Worm (Caenorhabditis elegans) whole organism, L3 larva: ENCODE data around the gene C15C8.6.

Experiments used
- aly-2 ChIP-seq: fragments of 150-350 bp; optimal IDR thresholded peaks from 2 replicates; lab custom pipeline; 2014; ENCODE audit warnings: missing biosample characterization, missing genetic modification characterization
- ama-1 ChIP-seq: fragments of 150-350 bp; optimal IDR thresholded peaks from 2 replicates; lab custom pipeline; 2018
- egl-27 ChIP-seq: sonication (generic microtip); optimal IDR thresholded peaks from 4 replicates; lab custom pipeline; 2017; ENCODE audit warnings: missing biosample characterization, missing genetic modification reagents, missing genetic modification characterization
- egl-5 ChIP-seq: fragments of 150-350 bp; optimal IDR thresholded peaks from 2 replicates; lab custom pipeline; 2017; ENCODE audit warnings: missing biosample characterization, missing genetic modification reagents, missing genetic modification characterization, inconsistent platforms
- elt-1 ChIP-seq: fragments of 150-350 bp; optimal IDR thresholded peaks from 2 replicates; lab custom pipeline; 2014; ENCODE audit warnings: missing biosample characterization, missing genetic modification characterization
- elt-2 ChIP-seq: sonication (generic microtip); optimal IDR thresholded peaks from 2 replicates; lab custom pipeline; 2016; ENCODE audit warnings: missing genetic modification reagents, mild to moderate bottlenecking, missing genetic modification characterization, missing compliant biosample characterization
- eor-1 ChIP-seq, 2 experiments: fragments of 150-350 bp; optimal IDR thresholded peaks; 2 replicates each; lab custom pipeline; 2014 to 2018; ENCODE audit warnings: missing biosample characterization in 2 of 2, missing genetic modification characterization in 2 of 2
- fkh-10 ChIP-seq: sonication (generic microtip); optimal IDR thresholded peaks from 2 replicates; lab custom pipeline; 2017; ENCODE audit warnings: missing biosample characterization, missing genetic modification reagents, missing genetic modification characterization
- fos-1 ChIP-seq: fragments of 150-350 bp; optimal IDR thresholded peaks from 2 replicates; lab custom pipeline; 2014; ENCODE audit warnings: missing biosample characterization, missing genetic modification characterization
- jun-1 ChIP-seq: fragments of 150-350 bp; optimal IDR thresholded peaks from 2 replicates; lab custom pipeline; 2014; ENCODE audit warnings: missing biosample characterization, missing genetic modification reagents, missing genetic modification characterization
- lin-15B ChIP-seq: fragments of 150-350 bp; optimal IDR thresholded peaks from 2 replicates; lab custom pipeline; 2014; ENCODE audit warnings: missing biosample characterization, missing genetic modification characterization
- lin-39 ChIP-seq: fragments of 150-350 bp; optimal IDR thresholded peaks from 2 replicates; lab custom pipeline; 2018; ENCODE audit warnings: missing biosample characterization, missing genetic modification reagents, missing genetic modification characterization
- lsy-12 ChIP-seq: sonication (generic microtip); optimal IDR thresholded peaks from 2 replicates; lab custom pipeline; 2016; ENCODE audit warnings: mild to moderate bottlenecking, missing genetic modification characterization, missing compliant biosample characterization
- mdl-1 ChIP-seq: fragments of 150-350 bp; optimal IDR thresholded peaks from 2 replicates; lab custom pipeline; 2014; ENCODE audit warnings: missing biosample characterization, missing genetic modification characterization
- mml-1 ChIP-seq: fragments of 150-350 bp; sonication (generic microtip); optimal IDR thresholded peaks from 3 replicates; lab custom pipeline; 2014; ENCODE audit warnings: missing biosample characterization, missing genetic modification characterization
- nfya-1 ChIP-seq: sonication (generic microtip); optimal IDR thresholded peaks from 2 replicates; lab custom pipeline; 2017; ENCODE audit warnings: missing genetic modification characterization, mild to moderate bottlenecking, missing compliant biosample characterization, antibody characterized with exemption, moderate library complexity; ENCODE audit not compliant: insufficient read depth
- nhr-12 ChIP-seq: fragments of 150-350 bp; optimal IDR thresholded peaks from 2 replicates; lab custom pipeline; 2014; ENCODE audit warnings: missing biosample characterization, missing genetic modification characterization
- nhr-237 ChIP-seq: fragments of 150-350 bp; optimal IDR thresholded peaks from 2 replicates; lab custom pipeline; 2014; ENCODE audit warnings: missing biosample characterization, missing genetic modification characterization
- nhr-25 ChIP-seq: sonication (generic microtip); optimal IDR thresholded peaks from 2 replicates; lab custom pipeline; 2017; ENCODE audit warnings: missing biosample characterization, missing genetic modification characterization
- nhr-28 ChIP-seq: fragments of 150-350 bp; optimal IDR thresholded peaks from 2 replicates; lab custom pipeline; 2014; ENCODE audit warnings: missing biosample characterization, missing genetic modification characterization
- nhr-43 ChIP-seq: sonication (generic microtip); optimal IDR thresholded peaks from 2 replicates; lab custom pipeline; 2016; ENCODE audit warnings: mild to moderate bottlenecking, missing genetic modification characterization, missing compliant biosample characterization; ENCODE audit not compliant: poor library complexity, severe bottlenecking
- nhr-67 ChIP-seq: fragments of 150-350 bp; optimal IDR thresholded peaks from 2 replicates; lab custom pipeline; 2014; ENCODE audit warnings: missing biosample characterization, missing genetic modification characterization
- nhr-77 ChIP-seq: fragments of 150-350 bp; optimal IDR thresholded peaks from 2 replicates; lab custom pipeline; 2014; ENCODE audit warnings: missing biosample characterization, missing genetic modification characterization
- pha-4 ChIP-seq: fragments of 150-350 bp; optimal IDR thresholded peaks from 2 replicates; lab custom pipeline; 2014; ENCODE audit warnings: missing biosample characterization, missing genetic modification reagents, missing genetic modification characterization
- pqm-1 ChIP-seq: fragments of 150-350 bp; optimal IDR thresholded peaks from 2 replicates; lab custom pipeline; 2017; ENCODE audit warnings: missing biosample characterization, missing genetic modification characterization, inconsistent platforms
- sea-2 ChIP-seq: fragments of 150-350 bp; sonication (generic microtip); optimal IDR thresholded peaks from 4 replicates; lab custom pipeline; 2014; ENCODE audit warnings: missing biosample characterization, missing genetic modification reagents, missing genetic modification characterization
- skn-1 ChIP-seq: fragments of 150-350 bp; optimal IDR thresholded peaks from 2 replicates; lab custom pipeline; 2014; ENCODE audit warnings: missing biosample characterization, missing genetic modification characterization
- tbx-2 ChIP-seq: sonication (generic microtip); optimal IDR thresholded peaks from 2 replicates; lab custom pipeline; 2016; ENCODE audit warnings: mild to moderate bottlenecking, missing genetic modification characterization, missing compliant biosample characterization
- unc-39 ChIP-seq: sonication (generic microtip); optimal IDR thresholded peaks from 4 replicates; lab custom pipeline; 2017; ENCODE audit warnings: missing biosample characterization, missing genetic modification characterization
- zag-1 ChIP-seq: fragments of 150-350 bp; optimal IDR thresholded peaks from 2 replicates; lab custom pipeline; 2014; ENCODE audit warnings: missing biosample characterization, missing genetic modification characterization
- ztf-11 ChIP-seq: fragments of 150-350 bp; optimal IDR thresholded peaks from 2 replicates; lab custom pipeline; 2014; ENCODE audit warnings: missing biosample characterization, missing genetic modification characterization

C15C8.6 gene

DNA sequence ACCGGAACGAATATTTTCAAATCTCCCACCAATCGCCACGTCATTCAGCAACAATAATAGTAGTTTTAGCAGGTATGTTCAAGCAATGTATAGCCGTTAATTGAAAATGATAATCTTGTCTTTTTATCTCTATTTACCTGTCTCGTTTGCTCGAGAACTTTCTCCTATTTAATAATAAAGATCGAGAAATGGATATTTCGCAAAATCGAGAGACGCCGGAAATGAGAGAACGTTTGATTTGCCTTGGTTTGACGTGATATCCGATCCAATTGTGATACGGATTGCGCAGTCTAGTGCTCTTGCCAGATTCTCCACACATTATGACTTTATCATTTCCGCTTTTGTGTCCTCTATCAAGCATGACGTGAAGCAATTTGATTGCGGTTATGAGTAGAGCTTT is 22.5 kb upstream of the C15C8.6 start:
- TF ChIP-seq lsy-12: no peak
- TF ChIP-seq mdl-1 (tag; lab: Kevin White, UChicago): no peak
- TF ChIP-seq fos-1: no peak
- no peak for TF ChIP-seq jun-1

DNA sequence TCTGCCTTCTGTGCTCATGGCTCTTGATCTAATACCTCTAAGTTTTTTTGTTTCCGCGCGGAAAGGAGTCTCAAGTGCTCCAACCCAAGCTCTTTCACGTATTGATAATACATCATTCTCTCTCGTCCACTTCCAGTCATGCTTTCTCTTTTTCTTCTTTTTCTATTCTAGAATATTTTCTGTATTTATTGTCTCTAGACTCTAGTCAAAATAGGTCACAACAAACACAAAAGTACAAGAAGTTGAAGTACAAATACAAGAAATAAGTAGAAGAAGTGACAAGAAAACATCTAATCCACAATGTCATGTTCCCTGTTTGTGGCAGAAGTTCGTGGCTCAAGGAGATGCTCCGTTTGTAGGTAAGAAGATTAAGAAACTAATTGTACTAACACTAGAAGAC is 21.9 kb upstream of the C15C8.6 start, which contains the start of gene ZC455.1:
TSS of gene ZC455.1 (plus strand) at position 301 of the 400 bp plus-strand sequence.
- no peak for TF ChIP-seq nhr-43
- no peak for TF ChIP-seq aly-2
- TF ChIP-seq nhr-237 (tag; lab: Kevin White, UChicago): no peak
- no peak for TF ChIP-seq lin-15B (tag; lab: Kevin White, UChicago)
- no peak for TF ChIP-seq eor-1 (tag; optimal IDR thresholded peaks at IDR 0.05; lab: Kevin White, UChicago)

DNA sequence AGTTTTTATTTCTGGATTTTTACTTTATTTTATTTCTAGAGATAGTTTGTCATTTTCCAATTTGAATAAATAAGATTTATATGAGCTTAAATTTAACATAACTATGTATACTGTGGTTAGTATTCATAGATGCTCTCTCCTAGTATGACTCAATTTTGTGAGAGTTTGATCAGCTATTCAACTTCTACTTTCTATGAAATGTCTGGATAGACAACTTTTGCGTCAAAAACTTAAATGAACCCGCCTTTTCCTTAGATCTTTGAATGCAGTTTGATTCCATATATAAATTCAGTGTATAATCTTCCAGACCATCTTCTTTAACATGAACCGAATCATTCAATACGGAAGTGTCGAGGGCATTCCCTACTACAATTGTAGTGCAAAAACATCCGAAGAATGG is 17.6 kb upstream of the C15C8.6 start, which contains the start of gene srt-43:
TSS of gene srt-43 (plus strand) at position 301 of the 400 bp plus-strand sequence.
- no peak for TF ChIP-seq ztf-11
- no peak for TF ChIP-seq nhr-12 (tag; lab: Kevin White, UChicago)
- TF ChIP-seq nhr-25 (tag; lab: Kevin White, UChicago): no peak
- no peak for TF ChIP-seq eor-1 (tag; optimal IDR thresholded peaks at IDR 0.05; lab: Kevin White, UChicago)
- no peak for TF ChIP-seq unc-39 (tag; lab: Kevin White, UChicago)
- no peak for TF ChIP-seq nhr-67
- TF ChIP-seq fos-1: no peak

DNA sequence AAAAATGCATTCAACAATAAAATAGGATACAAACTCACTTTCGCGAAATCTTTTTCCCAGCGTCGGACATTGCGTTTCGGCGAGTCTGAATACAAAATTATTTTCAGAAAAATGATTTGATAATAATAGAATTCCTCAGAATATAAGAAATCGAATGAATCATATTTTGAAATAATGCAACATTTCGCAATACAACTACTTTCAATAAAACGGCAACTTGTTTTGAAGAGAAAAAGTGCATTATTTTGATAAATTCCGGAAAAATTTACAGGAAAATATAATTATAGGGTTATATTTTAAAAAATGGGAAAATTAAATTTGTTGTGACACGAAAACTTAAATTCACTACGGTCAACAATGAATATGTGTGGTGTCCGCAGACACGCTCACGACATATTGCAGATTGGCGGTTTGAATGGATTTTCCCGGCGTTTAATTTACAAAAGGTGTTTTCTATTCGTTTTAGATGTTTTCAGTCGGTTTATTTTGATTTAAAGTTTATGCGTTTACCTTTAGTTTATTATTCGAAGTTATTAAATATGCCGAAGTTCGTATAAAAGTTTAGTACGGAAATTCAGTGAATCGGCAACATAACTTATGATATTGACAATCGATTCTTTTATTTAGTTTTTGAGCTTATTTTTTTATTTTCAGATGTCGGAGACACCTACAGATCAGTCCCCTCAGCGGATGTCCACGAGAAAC is 12.1 kb upstream of the C15C8.6 start, which contains the start of the genes abcf-1 and scc-3:
TSS of gene abcf-1 (minus strand) at position 85 of the 705 bp plus-strand sequence.
TSS of gene scc-3 (plus strand) at position 655 of the 705 bp plus-strand sequence.
- TF ChIP-seq egl-5 (tag; lab: Kevin White, UChicago): no peak
- TF ChIP-seq fkh-10 (GFP tag; lab: Kevin White, UChicago): no peak
- TF ChIP-seq mdl-1 (tag; lab: Kevin White, UChicago): no peak
- no peak for TF ChIP-seq skn-1 (tag; lab: Kevin White, UChicago)
- no peak for TF ChIP-seq tbx-2 (tag; lab: Kevin White, UChicago)
- TF ChIP-seq lin-39: no peak
- TF ChIP-seq pqm-1 (tag; lab: Kevin White, UChicago): peak; percentile 2
- TF ChIP-seq nfya-1 (tag; lab: Kevin White, UChicago): peak; percentile 78
- peak; percentile 80 for TF ChIP-seq pha-4 (tag; lab: Kevin White, UChicago)
- TF ChIP-seq jun-1: no peak
- TF ChIP-seq eor-1 (tag; optimal IDR thresholded peaks at IDR 0.05; lab: Kevin White, UChicago): no peak
- no peak for TF ChIP-seq nhr-12 (tag; lab: Kevin White, UChicago)
- TF ChIP-seq fos-1: no peak
- TF ChIP-seq mml-1 (tag; lab: Kevin White, UChicago): no peak
- no peak for TF ChIP-seq zag-1 (tag; lab: Kevin White, UChicago)
- no peak for TF ChIP-seq nhr-28 (tag; lab: Kevin White, UChicago)
- TF ChIP-seq lin-15B (tag; lab: Kevin White, UChicago): peak; percentile 22

DNA sequence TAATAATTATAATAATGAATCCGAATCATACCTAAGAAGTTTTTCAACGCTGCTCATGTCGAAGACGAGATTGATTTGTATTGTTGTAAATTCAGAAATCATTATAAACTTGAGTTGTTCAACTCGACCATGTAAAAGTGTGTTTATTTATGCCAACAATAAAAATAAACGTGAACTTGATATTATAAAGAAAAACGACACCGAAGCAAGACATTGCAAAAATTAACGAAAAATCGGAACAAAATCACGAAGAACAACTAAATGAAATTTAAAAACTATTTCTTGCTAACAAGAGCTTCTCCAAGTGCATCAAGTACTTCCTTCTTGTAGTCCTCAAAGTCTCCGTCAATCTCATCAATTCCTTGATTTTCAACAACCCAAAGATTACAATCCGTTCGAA is 9.6 kb upstream of the C15C8.6 start, which contains the start of gene F18E2.15:
TSS of gene F18E2.15 (minus strand) at position 101 of the 400 bp plus-strand sequence.
- no peak for TF ChIP-seq elt-1 (tag; lab: Kevin White, UChicago)
- TF ChIP-seq nhr-77 (tag; lab: Kevin White, UChicago): no peak
- TF ChIP-seq elt-2 (tag; lab: Kevin White, UChicago): no peak
- TF ChIP-seq ztf-11: no peak
- TF ChIP-seq nhr-43: no peak
- TF ChIP-seq lin-39: no peak
- TF ChIP-seq egl-5 (tag; lab: Kevin White, UChicago): no peak
- no peak for TF ChIP-seq nhr-28 (tag; lab: Kevin White, UChicago)
- no peak for TF ChIP-seq egl-27 (tag; lab: Kevin White, UChicago)
- TF ChIP-seq nfya-1 (tag; lab: Kevin White, UChicago): no peak
- TF ChIP-seq sea-2 (GFP tag; lab: Kevin White, UChicago): no peak
- no peak for TF ChIP-seq nhr-67
- TF ChIP-seq ama-1 (lab: Kevin White, UChicago): no peak
- no peak for TF ChIP-seq eor-1 (tag; optimal IDR thresholded peaks at IDR 0.05; lab: Kevin White, UChicago)
- TF ChIP-seq nhr-12 (tag; lab: Kevin White, UChicago): no peak
- no peak for TF ChIP-seq fos-1
- no peak for TF ChIP-seq unc-39 (tag; lab: Kevin White, UChicago)
- TF ChIP-seq pha-4 (tag; lab: Kevin White, UChicago): no peak
- no peak for TF ChIP-seq nhr-25 (tag; lab: Kevin White, UChicago)
